Worm (Caenorhabditis elegans): ENCODE measurements around the gene jmjd-1.2.

Gene jmjd-1.2

ce11 chrIV:4650624-4651094 is 10.1 kb upstream of the jmjd-1.2 start, which contains the start of gene ubc-9 (continued):
- TF ChIP-seq die-1 (tag; optimal IDR thresholded peaks at IDR 0.05) (peak; percentile 1), hsf-1 (GFP tag; IDR thresholded peaks at IDR 0.05) (peak; percentile 95), B0336.3 (GFP tag; IDR thresholded peaks at IDR 0.05) (peak; percentile 81), attf-5 (GFP tag; optimal IDR thresholded peaks at IDR 0.05) (peak; percentile 92), rpc-1 (optimal IDR thresholded peaks at IDR 0.05) (peak; percentile 15), rpc-1 (tag; optimal IDR thresholded peaks at IDR 0.05) (no peak), lin-54 (GFP tag; optimal IDR thresholded peaks at IDR 0.05) (peak; percentile 91), egl-44 (GFP tag; IDR thresholded peaks at IDR 0.05) (no peak), lsy-27 (tag; optimal IDR thresholded peaks at IDR 0.05; ENCODE audit: borderline replicate concordance, insufficient read depth) (peak; percentile 75), madf-3 (GFP tag; IDR thresholded peaks at IDR 0.05) (peak; percentile 89), F33H1.4 (GFP tag; IDR thresholded peaks at IDR 0.05) (peak; percentile 81), xnd-1 (tag; optimal IDR thresholded peaks at IDR 0.05) (peak; percentile 90), ekl-4 (GFP tag; IDR thresholded peaks at IDR 0.05) (peak; percentile 89), ceh-91 (GFP tag; IDR thresholded peaks at IDR 0.05) (peak; percentile 83), akir-1 (GFP tag; optimal IDR thresholded peaks at IDR 0.05) (no peak), ztf-3 (GFP tag; optimal IDR thresholded peaks at IDR 0.05) (no peak), nhr-90 (tag; optimal IDR thresholded peaks at IDR 0.05) (peak; percentile 6), let-607 (tag; optimal IDR thresholded peaks at IDR 0.05) (peak in 1 of 2 experiments; percentile 31), ceh-100 (GFP tag; IDR thresholded peaks at IDR 0.05) (peak; percentile 85), hrde-1 (tag; optimal IDR thresholded peaks at IDR 0.05; ENCODE audit: borderline replicate concordance) (peak; percentile 30), snpc-4 (GFP tag; optimal IDR thresholded peaks at IDR 0.05) (peak; percentile 25), snpc-4 (tag; optimal IDR thresholded peaks at IDR 0.05) (peak; percentile 49 to 78 (median 67)), aptf-3 (GFP tag; IDR thresholded peaks at IDR 0.05) (no peak), attf-3 (GFP tag; conservative IDR thresholded peaks at IDR 0.05) (no peak), madf-8 (GFP tag; conservative IDR thresholded peaks at IDR 0.05) (peak; percentile 90), lin-26 (GFP tag; IDR thresholded peaks at IDR 0.05) (peak; percentile 77), cebp-1 (GFP tag; IDR thresholded peaks at IDR 0.05) (peak; percentile 92), cebp-1 (tag; optimal IDR thresholded peaks at IDR 0.05) (peak; percentile 99), athp-1 (tag; optimal IDR thresholded peaks at IDR 0.05) (peak; percentile 74), madf-6 (GFP tag; IDR thresholded peaks at IDR 0.05) (peak; percentile 97), snpc-1.3 (tag; optimal IDR thresholded peaks at IDR 0.05; ENCODE audit: insufficient read depth) (peak; percentile 58), nfyb-1 (GFP tag; IDR thresholded peaks at IDR 0.05) (peak; percentile 80), sea-2 (GFP tag; IDR thresholded peaks at IDR 0.05) (no peak), ets-4 (GFP tag; optimal IDR thresholded peaks at IDR 0.05) (no peak), zfh-2 (GFP tag; conservative IDR thresholded peaks at IDR 0.05) (no peak), repo-1 (tag; optimal IDR thresholded peaks at IDR 0.05) (peak; percentile 3), ztf-25 (GFP tag; IDR thresholded peaks at IDR 0.05) (no peak), sdz-38 (tag; optimal IDR thresholded peaks at IDR 0.05) (no peak), egl-18 (GFP tag; IDR thresholded peaks at IDR 0.05) (no peak), C06A6.2 (GFP tag; conservative IDR thresholded peaks at IDR 0.05) (0 out of 2 replicates have a peak, but pooled peaks have one; percentile 28)

Measured in whole organism, young adult.